Worm (Caenorhabditis elegans): ENCODE data around the gene C06C6.8.

DNA sequence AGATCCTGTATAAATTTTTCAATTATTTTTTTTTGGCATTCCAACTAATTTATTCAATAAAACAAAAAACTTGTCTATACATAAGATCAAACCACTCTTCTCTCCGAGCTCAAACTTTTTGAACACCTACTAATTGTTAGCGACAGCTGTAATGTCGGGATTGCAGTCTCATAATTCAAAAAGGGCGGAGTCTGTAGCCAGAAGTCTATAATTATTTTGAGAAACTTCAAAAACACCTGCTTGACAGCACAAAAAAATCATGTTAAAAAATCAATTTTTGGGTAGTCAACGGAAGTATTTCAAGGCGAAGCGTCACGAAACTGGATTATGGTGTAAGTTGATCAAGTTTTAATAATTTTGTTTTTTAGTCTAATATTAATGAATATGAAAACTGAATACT lies 23.1 kb downstream of the C06C6.8 start, which contains the start of gene srx-44:
- TF ChIP-seq chd-7 (tag; optimal IDR thresholded peaks at IDR 0.05), result no peak
- no peak for TF ChIP-seq Y67H2A.10 (GFP tag; conservative IDR thresholded peaks at IDR 0.05)
- TF ChIP-seq bed-2 (GFP tag; IDR thresholded peaks at IDR 0.05), result no peak
- TF ChIP-seq ama-1 (optimal IDR thresholded peaks at IDR 0.05), result no peak
- no peak for TF ChIP-seq ama-1 (GFP tag; optimal IDR thresholded peaks at IDR 0.05)
- TF ChIP-seq F23B12.7 (tag; optimal IDR thresholded peaks at IDR 0.05; ENCODE audit: insufficient read depth), result no peak
- TF ChIP-seq snpc-4 (GFP tag; optimal IDR thresholded peaks at IDR 0.05), result no peak
- no peak for TF ChIP-seq snpc-4 (tag; optimal IDR thresholded peaks at IDR 0.05)
- no peak for TF ChIP-seq F22D6.2 (tag; optimal IDR thresholded peaks at IDR 0.05)
- TF ChIP-seq cebp-2 (GFP tag; IDR thresholded peaks at IDR 0.05), result no peak
- TF ChIP-seq dpl-1 (GFP tag; optimal IDR thresholded peaks at IDR 0.05), result no peak
- no peak for TF ChIP-seq hmg-1.2 (GFP tag; IDR thresholded peaks at IDR 0.05)
- no peak for TF ChIP-seq lin-35 (GFP tag; optimal IDR thresholded peaks at IDR 0.05)
- no peak for TF ChIP-seq C06A6.2 (GFP tag; conservative IDR thresholded peaks at IDR 0.05)
- no peak for TF ChIP-seq C17E4.6 (GFP tag; IDR thresholded peaks at IDR 0.05)

Measured in whole organism, young adult.